Worm (Caenorhabditis elegans) whole organism, L4 larva: Measurements from ENCODE around the gene spp-28.

Experiments used
- F10B5.3 ChIP-seq: sonication (generic microtip); optimal IDR thresholded peaks from 2 replicates; lab custom pipeline; 2016; ENCODE audit warnings: mild to moderate bottlenecking, missing genetic modification characterization, missing compliant biosample characterization
- F26F4.8 ChIP-seq: fragments of 200-800 bp; sonication (Bioruptor generic); conservative IDR thresholded peaks from 2 replicates; pipeline ENCODE4 v1.3.6; 2022; ENCODE audit warnings: missing genetic modification characterization, missing compliant biosample characterization
- F44E2.7 ChIP-seq: fragments of 200-800 bp; sonication (Bioruptor generic); IDR thresholded peaks from 2 replicates; pipeline ENCODE4 v2.1.2; 2022; ENCODE audit warnings: missing genetic modification characterization, missing compliant biosample characterization
- F49E8.2 ChIP-seq: sonication (generic microtip); optimal IDR thresholded peaks from 2 replicates; lab custom pipeline; 2016; ENCODE audit warnings: missing compliant biosample characterization, mild to moderate bottlenecking, missing genetic modification characterization, borderline replicate concordance
- R02D3.7 ChIP-seq: fragments of 150-350 bp; sonication (generic microtip); optimal IDR thresholded peaks from 3 replicates; lab custom pipeline; 2014; ENCODE audit warnings: missing biosample characterization, missing genetic modification characterization
- T20F7.1 ChIP-seq: fragments of 200-800 bp; sonication (Bioruptor generic); optimal IDR thresholded peaks from 2 replicates; lab custom pipeline; 2018; ENCODE audit warnings: mild to moderate bottlenecking, missing genetic modification characterization, missing compliant biosample characterization
- T26A8.4 ChIP-seq: fragments of 200-800 bp; sonication (Bioruptor generic); IDR thresholded peaks from 2 replicates; pipeline ENCODE4 v1.3.6; 2022; ENCODE audit warnings: missing genetic modification characterization, missing compliant biosample characterization
- Y48G9A.11 ChIP-seq: fragments of 200-800 bp; sonication (Bioruptor generic); IDR thresholded peaks from 2 replicates; pipeline ENCODE4 v1.3.6; 2022; ENCODE audit warnings: missing genetic modification reagents, missing genetic modification characterization, missing compliant biosample characterization
- ZK337.2 ChIP-seq: fragments of 200-800 bp; sonication (Bioruptor generic); IDR thresholded peaks from 2 replicates; pipeline ENCODE4 v1.3.6; 2022; ENCODE audit warnings: missing genetic modification reagents, missing genetic modification characterization, missing compliant biosample characterization
- aha-1 ChIP-seq: fragments of 150-350 bp; peaks from one replicate; lab custom pipeline; 2014; ENCODE audit warnings: missing biosample characterization, missing genetic modification characterization
- aly-2 ChIP-seq: sonication (generic microtip); optimal IDR thresholded peaks from 2 replicates; lab custom pipeline; 2018; ENCODE audit warnings: missing biosample characterization, missing genetic modification characterization
- attf-4 ChIP-seq: sonication (generic microtip); optimal IDR thresholded peaks from 3 replicates; lab custom pipeline; 2017; ENCODE audit warnings: missing biosample characterization, missing genetic modification characterization
- ceh-20 ChIP-seq: fragments of 200-800 bp; sonication (Bioruptor generic); IDR thresholded peaks from 2 replicates; pipeline ENCODE4 v1.3.6; 2022; ENCODE audit warnings: missing genetic modification reagents, missing genetic modification characterization, missing compliant biosample characterization
- ceh-62 ChIP-seq: sonication (generic microtip); optimal IDR thresholded peaks from 2 replicates; lab custom pipeline; 2017; ENCODE audit warnings: missing biosample characterization, missing genetic modification characterization
- ceh-82 ChIP-seq: sonication (generic microtip); optimal IDR thresholded peaks from 2 replicates; lab custom pipeline; 2017; ENCODE audit warnings: missing biosample characterization, missing genetic modification characterization
- ctbp-1 ChIP-seq: fragments of 200-800 bp; sonication (Bioruptor generic); IDR thresholded peaks from 2 replicates; pipeline ENCODE4 v1.3.6; 2022; ENCODE audit warnings: missing genetic modification reagents, missing genetic modification characterization, missing compliant biosample characterization
- daf-12 ChIP-seq: fragments of 150-350 bp; optimal IDR thresholded peaks from 2 replicates; lab custom pipeline; 2014; ENCODE audit warnings: missing biosample characterization, missing genetic modification reagents, missing genetic modification characterization
- dpl-1 ChIP-seq: fragments of 150-350 bp; optimal IDR thresholded peaks from 2 replicates; lab custom pipeline; 2014; ENCODE audit warnings: missing biosample characterization, missing genetic modification reagents, missing genetic modification characterization
- duxl-1 ChIP-seq: sonication (generic microtip); optimal IDR thresholded peaks from 2 replicates; lab custom pipeline; 2016; ENCODE audit warnings: mild to moderate bottlenecking, missing genetic modification characterization, moderate library complexity, missing compliant biosample characterization; ENCODE audit not compliant: poor library complexity
- fkh-10 ChIP-seq: fragments of 150-350 bp; optimal IDR thresholded peaks from 2 replicates; lab custom pipeline; 2014; ENCODE audit warnings: missing biosample characterization, missing genetic modification reagents, missing genetic modification characterization
- fos-1 ChIP-seq: fragments of 150-350 bp; optimal IDR thresholded peaks from 2 replicates; lab custom pipeline; 2014; ENCODE audit warnings: missing biosample characterization, missing genetic modification characterization
- gei-8 ChIP-seq: fragments of 200-800 bp; sonication (Bioruptor generic); optimal IDR thresholded peaks from 2 replicates; lab custom pipeline; 2018; ENCODE audit warnings: mild to moderate bottlenecking, missing genetic modification characterization, missing compliant biosample characterization
- hlh-11 ChIP-seq: fragments of 200-800 bp; sonication (Bioruptor generic); optimal IDR thresholded peaks from 2 replicates; lab custom pipeline; 2018; ENCODE audit warnings: mild to moderate bottlenecking, missing genetic modification characterization, missing compliant biosample characterization
- hmg-1.1 ChIP-seq: fragments of 200-800 bp; sonication (Bioruptor generic); IDR thresholded peaks from 2 replicates; pipeline ENCODE4 v1.3.6; 2022; ENCODE audit warnings: missing genetic modification reagents, missing genetic modification characterization, missing compliant biosample characterization
- lim-7 ChIP-seq: fragments of 200-800 bp; sonication (Bioruptor generic); IDR thresholded peaks from 2 replicates; pipeline ENCODE4 v1.3.6; 2022; ENCODE audit warnings: missing genetic modification characterization, missing compliant biosample characterization
- lin-13 ChIP-seq: fragments of 150-350 bp; optimal IDR thresholded peaks from 2 replicates; lab custom pipeline; 2014; ENCODE audit warnings: missing biosample characterization, missing genetic modification reagents, missing genetic modification characterization
- lin-15B ChIP-seq: fragments of 150-350 bp; sonication (generic microtip); optimal IDR thresholded peaks from 3 replicates; lab custom pipeline; 2014; ENCODE audit warnings: missing biosample characterization, missing genetic modification characterization
- lin-39 ChIP-seq: fragments of 150-350 bp; optimal IDR thresholded peaks from 2 replicates; lab custom pipeline; 2014; ENCODE audit warnings: missing biosample characterization, missing genetic modification reagents, missing genetic modification characterization
- mep-1 ChIP-seq: fragments of 150-350 bp; sonication (generic microtip); optimal IDR thresholded peaks from 3 replicates; lab custom pipeline; 2014; ENCODE audit warnings: missing biosample characterization, missing genetic modification characterization
- mxl-2 ChIP-seq: fragments of 200-800 bp; sonication (Bioruptor generic); conservative IDR thresholded peaks from 2 replicates; pipeline ENCODE4 v1.3.6; 2022; ENCODE audit warnings: missing genetic modification reagents, missing genetic modification characterization, missing compliant biosample characterization
- mxl-3 ChIP-seq: fragments of 200-800 bp; sonication (Bioruptor generic); optimal IDR thresholded peaks from 2 replicates; lab custom pipeline; 2018; ENCODE audit warnings: mild to moderate bottlenecking, missing genetic modification characterization, missing compliant biosample characterization
- nhr-111 ChIP-seq: fragments of 200-800 bp; sonication (Bioruptor generic); optimal IDR thresholded peaks from 2 replicates; lab custom pipeline; 2018; ENCODE audit warnings: mild to moderate bottlenecking, missing genetic modification characterization, missing compliant biosample characterization
- nhr-237 ChIP-seq: sonication (generic microtip); optimal IDR thresholded peaks from 2 replicates; lab custom pipeline; 2017; ENCODE audit warnings: missing biosample characterization, missing genetic modification characterization
- nhr-25 ChIP-seq: sonication (generic microtip); optimal IDR thresholded peaks from 2 replicates; lab custom pipeline; 2017; ENCODE audit warnings: missing genetic modification characterization, mild to moderate bottlenecking, missing compliant biosample characterization, antibody characterized with exemption, moderate library complexity, borderline replicate concordance; ENCODE audit not compliant: insufficient read depth
- nhr-28 ChIP-seq: fragments of 150-350 bp; optimal IDR thresholded peaks from 2 replicates; lab custom pipeline; 2014; ENCODE audit warnings: missing biosample characterization, missing genetic modification characterization
- nhr-41 ChIP-seq: fragments of 200-800 bp; sonication (Bioruptor generic); IDR thresholded peaks from 2 replicates; pipeline ENCODE4 v1.3.6; 2022; ENCODE audit warnings: missing genetic modification reagents, missing genetic modification characterization, missing compliant biosample characterization
- nhr-42 ChIP-seq: fragments of 200-800 bp; sonication (Bioruptor generic); IDR thresholded peaks from 2 replicates; pipeline ENCODE4 v1.3.6; 2022; ENCODE audit warnings: missing genetic modification characterization, missing compliant biosample characterization
- nhr-48 ChIP-seq: sonication (generic microtip); optimal IDR thresholded peaks from 2 replicates; lab custom pipeline; 2016; ENCODE audit warnings: mild to moderate bottlenecking, missing genetic modification characterization, missing compliant biosample characterization
- nhr-6 ChIP-seq: fragments of 150-350 bp; optimal IDR thresholded peaks from 2 replicates; lab custom pipeline; 2014; ENCODE audit warnings: missing biosample characterization, missing genetic modification characterization
- pha-4 ChIP-seq, 2 experiments: fragments of 150-350 bp in 1 of 2; fragments of 200-800 bp in 1 of 2; sonication (Bioruptor generic) in 1 of 2; IDR thresholded peaks in 1 of 2; optimal IDR thresholded peaks in 1 of 2; 2 replicates each; pipeline versions ENCODE4 v1.3.6 to Lab custom; 2014 to 2022; ENCODE audit warnings: missing genetic modification characterization in 2 of 2, missing genetic modification reagents in 2 of 2, missing biosample characterization in 1 of 2, missing compliant biosample characterization in 1 of 2
- php-3 ChIP-seq: fragments of 200-800 bp; sonication (Bioruptor generic); IDR thresholded peaks from 2 replicates; pipeline ENCODE4 v1.3.6; 2022; ENCODE audit warnings: missing genetic modification reagents, missing genetic modification characterization, missing compliant biosample characterization
- saeg-2 ChIP-seq: fragments of 200-800 bp; sonication (Bioruptor generic); IDR thresholded peaks from 2 replicates; pipeline ENCODE4 v1.3.6; 2022; ENCODE audit warnings: missing genetic modification reagents, missing genetic modification characterization, missing compliant biosample characterization
- sdz-12 ChIP-seq: fragments of 200-800 bp; sonication (Bioruptor generic); optimal IDR thresholded peaks from 2 replicates; lab custom pipeline; 2018; ENCODE audit warnings: mild to moderate bottlenecking, missing genetic modification characterization, missing compliant biosample characterization
- snpc-4 ChIP-seq: fragments of 150-350 bp; optimal IDR thresholded peaks from 2 replicates; lab custom pipeline; 2014; ENCODE audit warnings: missing biosample characterization, missing genetic modification characterization
- spr-1 ChIP-seq: sonication (generic microtip); optimal IDR thresholded peaks from 2 replicates; lab custom pipeline; 2016; ENCODE audit warnings: mild to moderate bottlenecking, missing genetic modification characterization, missing compliant biosample characterization
- unc-130 ChIP-seq: sonication (generic microtip); optimal IDR thresholded peaks from 2 replicates; lab custom pipeline; 2016; ENCODE audit warnings: missing genetic modification reagents, missing genetic modification characterization, missing compliant biosample characterization
- unc-62 ChIP-seq, 3 experiments: fragments of 150-350 bp in 1 of 3; sonication (generic microtip); optimal IDR thresholded peaks in 2 of 3; peaks in 1 of 3; 1 replicate in 1 of 3; 2 replicates in 2 of 3; lab custom pipeline; 2014 to 2017; ENCODE audit warnings: missing biosample characterization in 3 of 3, missing genetic modification characterization in 3 of 3, missing genetic modification reagents in 3 of 3, missing genotype in 1 of 3
- zfp-2 ChIP-seq: sonication (generic microtip); optimal IDR thresholded peaks from 2 replicates; lab custom pipeline; 2016; ENCODE audit warnings: mild to moderate bottlenecking, missing genetic modification characterization, missing compliant biosample characterization
- zfp-3 ChIP-seq: fragments of 200-800 bp; sonication (Bioruptor generic); conservative IDR thresholded peaks from 2 replicates; pipeline ENCODE4 v1.3.6; 2022; ENCODE audit warnings: missing genetic modification reagents, missing genetic modification characterization, missing compliant biosample characterization
- zip-11 ChIP-seq: fragments of 200-800 bp; sonication (Bioruptor generic); IDR thresholded peaks from 2 replicates; pipeline ENCODE4 v1.3.6; 2022; ENCODE audit warnings: missing genetic modification characterization, missing compliant biosample characterization
- zip-2 ChIP-seq: fragments of 150-350 bp; optimal IDR thresholded peaks from 2 replicates; lab custom pipeline; 2014; ENCODE audit warnings: missing biosample characterization, missing genetic modification characterization

spp-28 gene

ce11 chrIII:4191091-4191638 is 1.0 kb upstream of the spp-28 start, which contains the start of gene dnj-16 (continued):
- TF ChIP-seq zfp-2 (tag; lab: Kevin White, UChicago) (no peak), ceh-20 (GFP tag; lab: Robert Waterston, UW) (no peak), nhr-48 (tag; lab: Kevin White, UChicago) (no peak), nhr-42 (no peak), spr-1 (no peak), F10B5.3 (no peak), unc-62 (GFP tag; optimal IDR thresholded peaks at IDR 0.05 in 1 of 2; lab: Kevin White, UChicago) (no peak), unc-62 (tag; optimal IDR thresholded peaks at IDR 0.05; lab: Kevin White, UChicago) (no peak), dpl-1 (peak; percentile 1), fos-1 (tag; lab: Kevin White, UChicago) (no peak), F49E8.2 (no peak), saeg-2 (GFP tag; lab: Robert Waterston, UW) (no peak), ceh-62 (tag; lab: Kevin White, UChicago) (no peak), duxl-1 (no peak), hmg-1.1 (GFP tag; lab: Robert Waterston, UW) (no peak), Y48G9A.11 (GFP tag; lab: Robert Waterston, UW) (no peak), sdz-12 (GFP tag; lab: Kevin White, UChicago) (no peak), aly-2 (tag; lab: Kevin White, UChicago) (no peak), zfp-3 (GFP tag; lab: Robert Waterston, UW) (no peak), F26F4.8 (GFP tag; lab: Robert Waterston, UW) (no peak), ctbp-1 (GFP tag; lab: Robert Waterston, UW) (no peak), nhr-41 (no peak), mep-1 (tag; lab: Kevin White, UChicago) (peak; percentile 49), T20F7.1 (GFP tag; lab: Kevin White, UChicago) (peak; percentile 3), nhr-6 (tag; lab: Kevin White, UChicago) (peak; percentile 79), zip-11 (GFP tag; lab: Robert Waterston, UW) (no peak), fkh-10 (no peak), php-3 (GFP tag; lab: Robert Waterston, UW) (no peak), gei-8 (GFP tag; lab: Kevin White, UChicago) (no peak), ceh-82 (tag; lab: Kevin White, UChicago) (no peak), lin-39 (tag; lab: Kevin White, UChicago) (no peak), aha-1 (no peak), lim-7 (GFP tag; lab: Robert Waterston, UW) (no peak), attf-4 (no peak), lin-15B (tag; lab: Kevin White, UChicago) (no peak), mxl-3 (no peak), daf-12 (tag; lab: Kevin White, UChicago) (no peak), nhr-25 (tag; lab: Kevin White, UChicago) (no peak), unc-130 (no peak), nhr-111 (GFP tag; lab: Kevin White, UChicago) (no peak), mxl-2 (GFP tag; lab: Robert Waterston, UW) (no peak), R02D3.7 (tag; lab: Kevin White, UChicago) (no peak), pha-4 (GFP tag; IDR thresholded peaks at IDR 0.05; lab: Robert Waterston, UW) (no peak), pha-4 (tag; optimal IDR thresholded peaks at IDR 0.05; lab: Kevin White, UChicago) (peak; percentile 49), snpc-4 (tag; lab: Kevin White, UChicago) (no peak), nhr-28 (tag; lab: Kevin White, UChicago) (peak; percentile 34), T26A8.4 (GFP tag; lab: Robert Waterston, UW) (no peak), F44E2.7 (no peak), lin-13 (GFP tag; lab: Kevin White, UChicago) (peak; percentile 10), hlh-11 (peak; percentile 34), nhr-237 (tag; lab: Kevin White, UChicago) (no peak), ZK337.2 (GFP tag; lab: Robert Waterston, UW) (no peak), zip-2 (tag; lab: Kevin White, UChicago) (no peak)
